Worm (Caenorhabditis elegans) whole organism, L2 larva: Measurements from ENCODE around the gene tsg-101.
A peak's percentile ranks its signal among the peaks of the same experiment; 100 is the strongest.

Experiments
- lin-13 ChIP-seq: fragments of 150-350 bp; optimal IDR thresholded peaks from 2 replicates; lab custom pipeline; 2014; ENCODE audit warnings: missing biosample characterization, missing genetic modification reagents, missing genetic modification characterization
- peb-1 ChIP-seq: fragments of 150-350 bp; optimal IDR thresholded peaks from 2 replicates; lab custom pipeline; 2014; ENCODE audit warnings: missing biosample characterization, missing genetic modification characterization
- unc-62 ChIP-seq: fragments of 150-350 bp; optimal IDR thresholded peaks from 2 replicates; lab custom pipeline; 2014; ENCODE audit warnings: missing biosample characterization, missing genetic modification reagents, missing genetic modification characterization
- zag-1 ChIP-seq: fragments of 150-350 bp; optimal IDR thresholded peaks from 2 replicates; lab custom pipeline; 2014; ENCODE audit warnings: missing biosample characterization, missing genetic modification characterization

- TF ChIP-seq lin-13 (GFP tag; lab: Kevin White, UChicago) (peak; percentile 13), peb-1 (tag; lab: Kevin White, UChicago) (no peak), unc-62 (GFP tag; lab: Kevin White, UChicago) (no peak), zag-1 (tag; lab: Kevin White, UChicago) (peak; percentile 45)
These were observed 1.2 kb upstream of the tsg-101 start for ce11 chrIV:3515412-3516046.
